Worm (Caenorhabditis elegans): Measurements from ENCODE around the gene idpp-16.

idpp-16 gene

DNA sequence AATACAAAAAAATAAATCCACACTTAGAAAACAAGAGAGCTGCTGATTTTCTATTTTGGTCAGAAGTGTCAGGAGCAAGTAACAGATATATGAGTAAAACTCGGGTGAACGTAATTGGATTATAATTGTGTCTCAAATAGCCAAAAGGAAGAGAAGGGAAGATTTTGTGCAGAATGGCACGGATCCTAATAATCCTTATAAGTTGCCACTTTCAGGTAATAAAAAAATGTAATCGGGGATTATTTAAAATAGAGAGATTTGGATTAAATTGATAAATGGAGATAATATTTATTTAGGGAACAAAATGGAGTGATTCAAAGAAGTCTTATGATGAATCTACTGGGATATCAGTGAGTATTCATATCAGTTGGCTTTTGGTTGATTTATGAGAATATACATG, 18.6 kb upstream of the idpp-16 start:
- no peak for TF ChIP-seq egrh-3 (GFP tag; IDR thresholded peaks at IDR 0.05)
- no peak for TF ChIP-seq lin-54 (GFP tag; optimal IDR thresholded peaks at IDR 0.05)
- TF ChIP-seq attf-6 (GFP tag; IDR thresholded peaks at IDR 0.05) = no peak
- no peak for TF ChIP-seq T07F8.4 (tag; optimal IDR thresholded peaks at IDR 0.05)
- no peak for TF ChIP-seq ztf-3 (GFP tag; optimal IDR thresholded peaks at IDR 0.05)
- TF ChIP-seq dpff-1 (tag; optimal IDR thresholded peaks at IDR 0.05) = no peak
- no peak for TF ChIP-seq pha-4 (tag; optimal IDR thresholded peaks at IDR 0.05)
- no peak for TF ChIP-seq gei-17 (GFP tag; optimal IDR thresholded peaks at IDR 0.05)
- TF ChIP-seq aptf-3 (GFP tag; IDR thresholded peaks at IDR 0.05) = no peak
- TF ChIP-seq him-1 (tag; optimal IDR thresholded peaks at IDR 0.05) = no peak
- TF ChIP-seq ztf-26 (tag; optimal IDR thresholded peaks at IDR 0.05) = no peak
- TF ChIP-seq hlh-26 (GFP tag; conservative IDR thresholded peaks at IDR 0.05) = no peak
- no peak for TF ChIP-seq K12H6.12 (tag; optimal IDR thresholded peaks at IDR 0.05)
- TF ChIP-seq lag-1 (GFP tag; IDR thresholded peaks at IDR 0.05) = no peak
- no peak for TF ChIP-seq F57A8.1 (GFP tag; optimal IDR thresholded peaks at IDR 0.05)

DNA sequence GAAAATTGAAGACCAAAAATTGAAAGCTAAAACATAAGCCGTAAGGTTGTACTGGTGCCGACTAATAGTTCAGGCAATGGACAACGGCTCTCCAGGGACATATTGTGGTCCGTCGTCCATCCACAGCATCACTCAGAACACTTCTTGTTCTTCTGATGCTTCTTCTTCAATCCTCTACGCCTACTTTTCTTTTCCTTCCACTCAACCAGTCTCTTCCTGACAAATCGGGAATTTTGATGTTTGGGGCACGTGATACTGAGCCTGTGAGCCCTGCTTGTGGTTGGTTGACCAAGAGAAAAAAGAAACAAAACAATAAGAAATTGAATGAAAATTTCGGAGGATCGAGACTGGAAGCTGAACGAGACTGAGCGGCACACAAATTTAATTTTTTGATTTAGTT, 15.0 kb upstream of the idpp-16 start:
- no peak for TF ChIP-seq ztf-25 (GFP tag; IDR thresholded peaks at IDR 0.05)
- no peak for TF ChIP-seq nhr-27 (tag; optimal IDR thresholded peaks at IDR 0.05)
- TF ChIP-seq hlh-12 (tag; optimal IDR thresholded peaks at IDR 0.05) = no peak
- TF ChIP-seq ceh-100 (GFP tag; IDR thresholded peaks at IDR 0.05) = no peak
- no peak for TF ChIP-seq dpl-1 (GFP tag; optimal IDR thresholded peaks at IDR 0.05)
- TF ChIP-seq die-1 (tag; optimal IDR thresholded peaks at IDR 0.05) = no peak
- TF ChIP-seq ztf-28 (GFP tag; IDR thresholded peaks at IDR 0.05) = no peak
- no peak for TF ChIP-seq madf-10 (tag; optimal IDR thresholded peaks at IDR 0.05)
- no peak for TF ChIP-seq Y67H2A.10 (GFP tag; conservative IDR thresholded peaks at IDR 0.05)

ce11 chrV:11620081-11620480, 13.8 kb upstream of the idpp-16 start:
- TF ChIP-seq mcd-1 (GFP tag; IDR thresholded peaks at IDR 0.05) (no peak), ceh-27 (GFP tag; optimal IDR thresholded peaks at IDR 0.05) (no peak), hlh-12 (tag; optimal IDR thresholded peaks at IDR 0.05) (no peak), bed-1 (GFP tag; IDR thresholded peaks at IDR 0.05) (no peak), ztf-3 (GFP tag; optimal IDR thresholded peaks at IDR 0.05) (no peak), pbrm-1 (GFP tag; IDR thresholded peaks at IDR 0.05) (no peak), rec-8 (tag; optimal IDR thresholded peaks at IDR 0.05) (no peak), lin-35 (GFP tag; optimal IDR thresholded peaks at IDR 0.05) (no peak), Y79H2A.3 (GFP tag; conservative IDR thresholded peaks at IDR 0.05) (no peak), cebp-2 (GFP tag; IDR thresholded peaks at IDR 0.05) (no peak), nhr-179 (tag; optimal IDR thresholded peaks at IDR 0.05) (no peak), Y53G8AR.9 (GFP tag; conservative IDR thresholded peaks at IDR 0.05) (no peak), ceh-40 (GFP tag; IDR thresholded peaks at IDR 0.05) (no peak), nfya-1 (tag; optimal IDR thresholded peaks at IDR 0.05; ENCODE audit: borderline replicate concordance, insufficient read depth) (no peak), hrde-1 (tag; optimal IDR thresholded peaks at IDR 0.05; ENCODE audit: borderline replicate concordance) (no peak), xnd-1 (tag; optimal IDR thresholded peaks at IDR 0.05) (no peak)
